Worm (Caenorhabditis elegans): Measurements from ENCODE around the gene C53A5.2.
A peak's percentile ranks its signal among the peaks of the same experiment; 100 is the strongest.

Gene C53A5.2

ce11 chrV:14542138-14542537 is 19.1 kb upstream of the C53A5.2 start:
- TF ChIP-seq pha-4 (tag; optimal IDR thresholded peaks at IDR 0.05): peak; percentile 77
- TF ChIP-seq elt-2 (tag; optimal IDR thresholded peaks at IDR 0.05): peak; percentile 96
- peak; percentile 92 for TF ChIP-seq jun-1 (tag; optimal IDR thresholded peaks at IDR 0.05)
- TF ChIP-seq pqm-1 (tag; optimal IDR thresholded peaks at IDR 0.05): peak; percentile 93
- TF ChIP-seq nfya-1 (tag; optimal IDR thresholded peaks at IDR 0.05; ENCODE audit: insufficient read depth): no peak

ce11 chrV:14540932-14541331 is 17.9 kb upstream of the C53A5.2 start:
- TF ChIP-seq nhr-23 (tag; optimal IDR thresholded peaks at IDR 0.05): no peak
- TF ChIP-seq pha-4 (tag; optimal IDR thresholded peaks at IDR 0.05): peak; percentile 56

ce11 chrV:14539355-14539754 is 16.4 kb upstream of the C53A5.2 start:
- peak; percentile 85 for TF ChIP-seq pha-4 (tag; optimal IDR thresholded peaks at IDR 0.05)
- no peak for TF ChIP-seq hmg-11 (tag; optimal IDR thresholded peaks at IDR 0.05)
- no peak for TF ChIP-seq fos-1 (tag; optimal IDR thresholded peaks at IDR 0.05)

- TF ChIP-seq ceh-9 (tag; optimal IDR thresholded peaks at IDR 0.05) (no peak), ceh-82 (tag; optimal IDR thresholded peaks at IDR 0.05) (no peak), snpc-4 (tag; optimal IDR thresholded peaks at IDR 0.05) (no peak)
Measured at ce11 chrV:14536274-14536673, 13.3 kb upstream of the C53A5.2 start, which contains the start of gene tag-191. Gene tag-191, minus strand, starts transcription at chrV:14536374.

ce11 chrV:14532374-14532773 is 9.4 kb upstream of the C53A5.2 start:
- TF ChIP-seq fkh-10 (GFP tag; optimal IDR thresholded peaks at IDR 0.05) (no peak), hmg-11 (tag; optimal IDR thresholded peaks at IDR 0.05) (no peak), nfya-1 (tag; optimal IDR thresholded peaks at IDR 0.05; ENCODE audit: insufficient read depth) (no peak), jun-1 (tag; optimal IDR thresholded peaks at IDR 0.05) (no peak), tbx-2 (tag; optimal IDR thresholded peaks at IDR 0.05) (no peak), elt-1 (tag; optimal IDR thresholded peaks at IDR 0.05) (no peak), daf-12 (tag; optimal IDR thresholded peaks at IDR 0.05) (no peak), ama-1 (optimal IDR thresholded peaks at IDR 0.05) (no peak), eor-1 (tag; optimal IDR thresholded peaks at IDR 0.05) (no peak), pqm-1 (tag; optimal IDR thresholded peaks at IDR 0.05) (no peak), mml-1 (tag; optimal IDR thresholded peaks at IDR 0.05) (no peak), nhr-237 (tag; optimal IDR thresholded peaks at IDR 0.05) (no peak), zag-1 (tag; optimal IDR thresholded peaks at IDR 0.05) (no peak), nhr-67 (tag; optimal IDR thresholded peaks at IDR 0.05) (no peak), ceh-82 (tag; optimal IDR thresholded peaks at IDR 0.05) (no peak), ceh-28 (tag; optimal IDR thresholded peaks at IDR 0.05) (no peak), nhr-76 (tag; optimal IDR thresholded peaks at IDR 0.05) (no peak)

ce11 chrV:14530813-14531212 is 7.8 kb upstream of the C53A5.2 start, which contains the start of gene kcnl-4:
Gene kcnl-4, plus strand, starts transcription at chrV:14531113.
- TF ChIP-seq nhr-77 (tag; optimal IDR thresholded peaks at IDR 0.05) (no peak), ztf-4 (tag; optimal IDR thresholded peaks at IDR 0.05) (no peak), pqm-1 (tag; optimal IDR thresholded peaks at IDR 0.05) (no peak)

ce11 chrV:14527210-14527609 is 4.2 kb upstream of the C53A5.2 start:
- no peak for TF ChIP-seq nhr-11 (tag; optimal IDR thresholded peaks at IDR 0.05)
- TF ChIP-seq ceh-82 (tag; optimal IDR thresholded peaks at IDR 0.05): no peak
- no peak for TF ChIP-seq lsy-12 (tag; optimal IDR thresholded peaks at IDR 0.05)
- no peak for TF ChIP-seq lin-39 (tag; optimal IDR thresholded peaks at IDR 0.05)
- no peak for TF ChIP-seq nhr-23 (tag; optimal IDR thresholded peaks at IDR 0.05)
- TF ChIP-seq skn-1 (tag; optimal IDR thresholded peaks at IDR 0.05): no peak
- no peak for TF ChIP-seq mml-1 (tag; optimal IDR thresholded peaks at IDR 0.05)
- no peak for TF ChIP-seq unc-62 (GFP tag; optimal IDR thresholded peaks at IDR 0.05)
- TF ChIP-seq ama-1 (optimal IDR thresholded peaks at IDR 0.05): no peak
- no peak for TF ChIP-seq nhr-67 (tag; optimal IDR thresholded peaks at IDR 0.05)
- TF ChIP-seq fkh-2 (tag; optimal IDR thresholded peaks at IDR 0.05): no peak
- no peak for TF ChIP-seq elt-2 (tag; optimal IDR thresholded peaks at IDR 0.05)

Measured in whole organism, L3 larva.